Worm (Caenorhabditis elegans): ENCODE measurements around the gene F38B2.2.

F38B2.2 gene

DNA sequence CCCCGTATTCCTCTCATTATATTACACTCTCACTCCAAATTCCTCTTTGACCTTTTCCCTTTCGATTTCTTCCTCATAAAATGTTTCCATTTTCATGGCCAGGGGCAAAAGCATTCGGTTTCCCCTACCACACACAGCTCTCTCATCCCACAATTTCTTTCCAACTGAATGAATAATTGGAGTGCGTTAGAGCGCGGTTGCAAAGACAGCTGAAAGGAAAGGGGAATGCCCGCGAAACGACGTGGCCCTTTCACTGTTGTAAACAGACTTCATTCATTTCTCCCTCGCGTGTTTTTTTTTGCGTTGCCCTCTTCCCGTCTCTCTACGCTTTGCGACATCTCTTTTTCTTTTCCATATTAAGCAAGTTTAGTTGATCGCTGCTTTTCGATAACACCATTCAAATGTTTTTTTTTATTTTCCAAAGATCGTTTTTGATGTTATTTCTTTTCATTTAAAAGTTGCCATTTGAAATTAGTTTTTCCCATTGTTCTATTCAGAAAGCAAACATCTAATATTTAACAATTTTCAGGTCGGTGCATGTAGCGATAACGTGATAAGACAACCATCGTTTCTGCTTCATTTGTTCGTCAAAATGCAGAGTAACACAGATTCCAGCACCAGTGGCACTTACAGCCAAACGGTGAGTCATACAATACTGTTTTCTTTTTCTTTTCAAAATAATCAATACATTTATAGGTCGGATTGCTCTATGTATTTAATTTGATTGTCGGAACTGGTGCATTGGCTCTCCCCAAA is 16.7 kb downstream of the F38B2.2 start, which contains the start of gene C03A3.2 (continued):
- peak; percentile 50 to 72 for TF ChIP-seq efl-1 (optimal IDR thresholded peaks at IDR 0.05)
- TF ChIP-seq efl-1 (GFP tag; optimal IDR thresholded peaks at IDR 0.05 in 1 of 2) = peak; percentile 49 to 92
- 0 out of 2 replicates have a peak, but pooled peaks have one; percentile 36 for TF ChIP-seq mab-9 (GFP tag; IDR thresholded peaks at IDR 0.05)
- no peak for TF ChIP-seq zip-4 (GFP tag; optimal IDR thresholded peaks at IDR 0.05)
- peak; percentile 10 for TF ChIP-seq ceh-8 (GFP tag; optimal IDR thresholded peaks at IDR 0.05)
- TF ChIP-seq hpl-2 (GFP tag; optimal IDR thresholded peaks at IDR 0.05) = no peak
- peak; percentile 78 for TF ChIP-seq fkh-8 (tag; optimal IDR thresholded peaks at IDR 0.05)
- peak; percentile 59 for TF ChIP-seq xbp-1 (tag; optimal IDR thresholded peaks at IDR 0.05)
- TF ChIP-seq ets-5 (GFP tag; IDR thresholded peaks at IDR 0.05) = no peak
- TF ChIP-seq mdl-1 (tag; optimal IDR thresholded peaks at IDR 0.05) = peak in 1 of 2 experiments; percentile 69
- TF ChIP-seq nhr-77 (tag; optimal IDR thresholded peaks at IDR 0.05) = peak; percentile 26
- peak; percentile 33 for TF ChIP-seq nhr-19 (GFP tag; conservative IDR thresholded peaks at IDR 0.05)
- no peak for TF ChIP-seq lin-39 (tag; optimal IDR thresholded peaks at IDR 0.05)
- TF ChIP-seq nhr-20 (tag; optimal IDR thresholded peaks at IDR 0.05) = peak; percentile 64
- TF ChIP-seq mef-2 (tag; optimal IDR thresholded peaks at IDR 0.05) = no peak
- TF ChIP-seq ceh-63 (GFP tag; optimal IDR thresholded peaks at IDR 0.05) = no peak
- peak; percentile 65 for TF ChIP-seq C16A3.4 (tag; optimal IDR thresholded peaks at IDR 0.05)

DNA sequence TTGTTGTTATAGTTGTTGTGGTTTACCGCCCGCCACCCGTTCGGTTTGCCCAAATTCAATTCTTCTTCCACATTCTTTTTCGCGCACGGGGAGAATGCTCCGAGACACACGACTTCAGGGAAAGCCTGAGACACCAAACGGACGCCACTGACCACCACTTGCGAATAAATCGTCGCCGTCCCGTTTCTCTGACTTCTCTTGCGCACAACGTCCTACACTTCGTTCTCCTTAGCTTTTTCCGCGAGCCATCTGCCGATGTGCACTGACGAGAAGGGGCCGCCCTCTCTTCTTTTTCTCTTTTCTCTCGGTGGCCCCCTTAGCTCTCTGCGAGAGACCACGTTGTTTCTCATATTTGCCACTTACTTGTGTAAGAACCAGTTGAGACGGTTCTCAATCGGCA is 22.1 kb downstream of the F38B2.2 start, which contains the start of gene C03A3.1:
Gene C03A3.1 (plus strand): TSS at position 291 of the 400 bp plus-strand sequence.
- peak in 1 of 2 experiments; percentile 5 for TF ChIP-seq lsy-2 (tag; optimal IDR thresholded peaks at IDR 0.05)
- peak; percentile 4 for TF ChIP-seq nhr-47 (tag; optimal IDR thresholded peaks at IDR 0.05)
- TF ChIP-seq jun-1 (tag; optimal IDR thresholded peaks at IDR 0.05) = no peak
- no peak for TF ChIP-seq fos-1 (tag; optimal IDR thresholded peaks at IDR 0.05)
- peak in 1 of 3 experiments; percentile 28 for TF ChIP-seq ceh-82 (tag; optimal IDR thresholded peaks at IDR 0.05)
- TF ChIP-seq dsc-1 (tag; optimal IDR thresholded peaks at IDR 0.05) = peak; percentile 22
- no peak for TF ChIP-seq nhr-20 (tag; optimal IDR thresholded peaks at IDR 0.05)
- peak; percentile 4 for TF ChIP-seq swsn-7 (tag; optimal IDR thresholded peaks at IDR 0.05)
- no peak for TF ChIP-seq ztf-4 (tag; optimal IDR thresholded peaks at IDR 0.05)
- TF ChIP-seq nhr-71 (tag; optimal IDR thresholded peaks at IDR 0.05) = peak; percentile 8
- TF ChIP-seq tbx-2 (tag; optimal IDR thresholded peaks at IDR 0.05) = peak; percentile 19
- TF ChIP-seq lin-14 (GFP tag; optimal IDR thresholded peaks at IDR 0.05) = peak; percentile 76

DNA sequence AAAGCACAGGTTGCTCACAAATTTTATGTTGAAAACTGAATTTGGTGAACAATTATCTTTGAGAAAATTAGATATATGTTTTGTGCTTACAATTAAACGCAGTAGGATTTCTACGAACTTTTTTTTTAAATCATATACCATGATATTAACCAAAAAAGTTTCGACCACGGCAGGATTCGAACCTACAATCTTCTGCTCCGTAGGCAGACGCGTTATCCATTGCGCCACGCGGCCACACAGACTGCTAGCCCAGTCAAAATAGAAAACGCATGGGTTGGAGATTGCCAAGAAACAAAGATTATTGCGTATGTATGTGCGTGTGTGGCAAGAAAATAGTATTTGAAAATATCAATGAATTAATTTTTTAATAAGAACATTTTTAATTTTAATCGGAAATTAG is 26.7 kb downstream of the F38B2.2 start:
- peak; percentile 12 for TF ChIP-seq irx-1 (tag; optimal IDR thresholded peaks at IDR 0.05)
- peak in 1 of 2 experiments; percentile 14 for TF ChIP-seq efl-1 (optimal IDR thresholded peaks at IDR 0.05)
- no peak for TF ChIP-seq efl-1 (GFP tag; optimal IDR thresholded peaks at IDR 0.05 in 1 of 2)
- TF ChIP-seq nhr-76 (tag; optimal IDR thresholded peaks at IDR 0.05) = no peak
- no peak for TF ChIP-seq ceh-8 (GFP tag; optimal IDR thresholded peaks at IDR 0.05)
- TF ChIP-seq xbp-1 (tag; optimal IDR thresholded peaks at IDR 0.05) = peak; percentile 55
- TF ChIP-seq swsn-7 (tag; optimal IDR thresholded peaks at IDR 0.05) = peak; percentile 61
- peak; percentile 67 for TF ChIP-seq nhr-19 (GFP tag; conservative IDR thresholded peaks at IDR 0.05)
- no peak for TF ChIP-seq lin-13 (GFP tag; optimal IDR thresholded peaks at IDR 0.05)
- peak; percentile 72 for TF ChIP-seq nhr-90 (tag; optimal IDR thresholded peaks at IDR 0.05; ENCODE audit: poor library complexity)
- peak; percentile 9 for TF ChIP-seq jun-1 (tag; optimal IDR thresholded peaks at IDR 0.05)
- no peak for TF ChIP-seq hlh-4 (tag; optimal IDR thresholded peaks at IDR 0.05)
- no peak for TF ChIP-seq C04F5.9 (tag; optimal IDR thresholded peaks at IDR 0.05)
- peak; percentile 74 for TF ChIP-seq nhr-71 (tag; optimal IDR thresholded peaks at IDR 0.05)
- TF ChIP-seq pag-3 (tag; optimal IDR thresholded peaks at IDR 0.05; ENCODE audit: borderline replicate concordance, insufficient read depth) = no peak
- TF ChIP-seq elt-3 (tag; optimal IDR thresholded peaks at IDR 0.05) = peak in 2 of 6 experiments; percentile 12 to 25
- TF ChIP-seq sptf-1 (tag; optimal IDR thresholded peaks at IDR 0.05) = no peak
- TF ChIP-seq fkh-10 (GFP tag; optimal IDR thresholded peaks at IDR 0.05) = no peak
- peak; percentile 43; the same call in 1 of the 2 replicates for TF ChIP-seq ceh-88 (GFP tag; IDR thresholded peaks at IDR 0.05)
- TF ChIP-seq lin-39 (tag; optimal IDR thresholded peaks at IDR 0.05) = no peak
- TF ChIP-seq tlp-1 (tag; optimal IDR thresholded peaks at IDR 0.05) = no peak
- no peak for TF ChIP-seq unc-30 (tag; optimal IDR thresholded peaks at IDR 0.05)
- TF ChIP-seq ceh-63 (GFP tag; optimal IDR thresholded peaks at IDR 0.05) = no peak
- peak; percentile 36 for TF ChIP-seq tbx-2 (tag; optimal IDR thresholded peaks at IDR 0.05)
- TF ChIP-seq rnt-1 (tag; optimal IDR thresholded peaks at IDR 0.05) = peak; percentile 41
- no peak for TF ChIP-seq sup-37 (GFP tag; optimal IDR thresholded peaks at IDR 0.05)
- TF ChIP-seq elt-2 (tag; optimal IDR thresholded peaks at IDR 0.05) = peak; percentile 28
- peak; percentile 27 for TF ChIP-seq egl-13 (tag; optimal IDR thresholded peaks at IDR 0.05)
- TF ChIP-seq egl-27 (tag; optimal IDR thresholded peaks at IDR 0.05) = no peak
